Worm (Caenorhabditis elegans) whole organism, young adult: ENCODE measurements around the gene Y61A9LA.3.
"Not testable (repeated sequence)": the region's sequence is repeated elsewhere in the genome, so short reads cannot be mapped to it uniquely, and the experiment has no call there.

ENCODE experiments used
- B0336.3 ChIP-seq: fragments of 200-800 bp; sonication (Bioruptor generic); IDR thresholded peaks from 2 replicates; pipeline ENCODE4 v1.3.6; 2022; ENCODE audit warnings: missing genetic modification characterization, missing compliant biosample characterization
- ama-1 ChIP-seq, 3 experiments: fragments of 150-350 bp in 1 of 3; sonication (generic microtip) in 2 of 3; optimal IDR thresholded peaks; 2 replicates each; lab custom pipeline; 2014 to 2018; ENCODE audit warnings: missing biosample characterization in 2 of 3, missing genetic modification characterization in 2 of 3, missing genetic modification reagents in 2 of 3
- lin-35 ChIP-seq, 3 experiments: fragments of 150-350 bp in 2 of 3; sonication (generic microtip) in 1 of 3; optimal IDR thresholded peaks; 2 replicates each; lab custom pipeline; 2014 to 2018; ENCODE audit warnings: missing biosample characterization in 3 of 3, missing genetic modification characterization in 3 of 3, missing genetic modification reagents in 3 of 3
- lsy-27 ChIP-seq: sonication (generic microtip); optimal IDR thresholded peaks from 2 replicates; lab custom pipeline; 2017; ENCODE audit warnings: missing genetic modification characterization, mild to moderate bottlenecking, missing compliant biosample characterization, antibody characterized with exemption, missing genotype, borderline replicate concordance; ENCODE audit not compliant: insufficient read depth
- madf-3 ChIP-seq: fragments of 200-800 bp; sonication (Bioruptor generic); IDR thresholded peaks from 2 replicates; pipeline ENCODE4 v1.3.6; 2022; ENCODE audit warnings: missing genetic modification reagents, missing genetic modification characterization, missing compliant biosample characterization
- nfya-1 ChIP-seq: sonication (generic microtip); optimal IDR thresholded peaks from 2 replicates; lab custom pipeline; 2017; ENCODE audit warnings: antibody characterized with exemption, missing compliant biosample characterization, missing genetic modification characterization, borderline replicate concordance; ENCODE audit not compliant: insufficient read depth
- pha-4 ChIP-seq: fragments of 150-350 bp; sonication (generic microtip); optimal IDR thresholded peaks from 2 replicates; lab custom pipeline; 2014; ENCODE audit warnings: missing biosample characterization, missing genetic modification reagents, missing genetic modification characterization
- xnd-1 ChIP-seq: sonication (generic microtip); optimal IDR thresholded peaks from 2 replicates; lab custom pipeline; 2016; ENCODE audit warnings: missing genotype, missing genetic modification reagents, missing genetic modification characterization, missing compliant biosample characterization
- zim-3 ChIP-seq: sonication (generic microtip); optimal IDR thresholded peaks from 2 replicates; lab custom pipeline; 2017; ENCODE audit warnings: mild to moderate bottlenecking, missing genetic modification characterization, moderate library complexity, missing compliant biosample characterization
- ztf-22 ChIP-seq: fragments of 200-800 bp; sonication (Bioruptor generic); optimal IDR thresholded peaks from 2 replicates; lab custom pipeline; 2018; ENCODE audit warnings: mild to moderate bottlenecking, missing genetic modification characterization, moderate library complexity, missing compliant biosample characterization

ce11 chrV:4573824-4574223 lies 2.9 kb downstream of the Y61A9LA.3 start, which contains the start of gene hpo-39:
- not testable (repeated sequence) for TF ChIP-seq lin-35 (GFP tag; optimal IDR thresholded peaks at IDR 0.05; lab: Kevin White, UChicago); pha-4 (tag; lab: Kevin White, UChicago); B0336.3 (GFP tag; lab: Robert Waterston, UW); zim-3 (tag; lab: Kevin White, UChicago); madf-3 (GFP tag; lab: Robert Waterston, UW); xnd-1; lsy-27 (tag; lab: Kevin White, UChicago); ztf-22 (GFP tag; lab: Kevin White, UChicago); nfya-1 (tag; lab: Kevin White, UChicago); ama-1 (optimal IDR thresholded peaks at IDR 0.05; lab: Kevin White, UChicago); ama-1 (GFP tag; optimal IDR thresholded peaks at IDR 0.05; lab: Kevin White, UChicago)
